Fruit fly (Drosophila melanogaster) whole organism, embryonic: ENCODE results near the gene Ir75d.
A peak's percentile ranks its signal among the peaks of the same experiment; 100 is the strongest.

Experiments
- CG10267 ChIP-seq: fragments of 200-800 bp; sonication (Bioruptor generic); optimal IDR thresholded peaks from 2 replicates; lab custom pipeline; 2018; ENCODE audit warnings: missing biosample characterization, mild to moderate bottlenecking, missing genetic modification characterization, moderate library complexity
- CG10979 ChIP-seq: fragments of 200-800 bp; sonication (Bioruptor generic); optimal IDR thresholded peaks from 2 replicates; lab custom pipeline; 2018; ENCODE audit warnings: missing biosample characterization, mild to moderate bottlenecking, missing genetic modification characterization, moderate library complexity
- CG11560 ChIP-seq: fragments of 200-800 bp; sonication (Bioruptor generic); IDR thresholded peaks from 3 replicates; pipeline ENCODE4 v1.3.6; 2022; ENCODE audit warnings: missing biosample characterization, missing genetic modification characterization
- CG12104 ChIP-seq: fragments of 200-800 bp; sonication (Bioruptor generic); optimal IDR thresholded peaks from 3 replicates; lab custom pipeline; 2016; ENCODE audit warnings: missing biosample characterization, missing genetic modification characterization
- CG13296 ChIP-seq: fragments of 200-800 bp; sonication (Bioruptor generic); optimal IDR thresholded peaks from 3 replicates; lab custom pipeline; 2018; ENCODE audit warnings: missing biosample characterization, mild to moderate bottlenecking, missing genetic modification characterization
- CG14441 ChIP-seq: fragments of 200-800 bp; sonication (Bioruptor generic); IDR thresholded peaks from 2 replicates; pipeline ENCODE4 v1.3.6; 2022; ENCODE audit warnings: missing biosample characterization, missing genetic modification characterization
- CG15479 ChIP-seq: fragments of 200-800 bp; sonication (Bioruptor generic); optimal IDR thresholded peaks from 3 replicates; lab custom pipeline; 2019; ENCODE audit warnings: missing biosample characterization, mild to moderate bottlenecking, missing genetic modification characterization, moderate library complexity
- CG17612 ChIP-seq: fragments of 200-800 bp; sonication (Bioruptor generic); IDR thresholded peaks from 2 replicates; pipeline ENCODE4 v1.3.6; 2022; ENCODE audit warnings: missing biosample characterization, missing genetic modification characterization
- CG18011 ChIP-seq: fragments of 200-800 bp; sonication (Bioruptor generic); optimal IDR thresholded peaks from 2 replicates; lab custom pipeline; 2017; ENCODE audit warnings: missing biosample characterization, missing genetic modification characterization, mild to moderate bottlenecking, moderate library complexity, missing genotype
- CG30403 ChIP-seq: fragments of 200-800 bp; sonication (Bioruptor generic); optimal IDR thresholded peaks from 3 replicates; lab custom pipeline; 2016; ENCODE audit warnings: missing biosample characterization, missing genetic modification characterization
- CG31224 ChIP-seq: fragments of 200-800 bp; sonication (Bioruptor generic); IDR thresholded peaks from 2 replicates; pipeline ENCODE4 v1.3.6; 2022; ENCODE audit warnings: missing biosample characterization, missing genetic modification characterization
- CG3163 ChIP-seq: fragments of 200-800 bp; sonication (Bioruptor generic); optimal IDR thresholded peaks from 3 replicates; lab custom pipeline; 2016; ENCODE audit warnings: missing biosample characterization, missing genetic modification characterization
- CG6654 ChIP-seq: fragments of 200-800 bp; sonication (Bioruptor generic); optimal IDR thresholded peaks from 2 replicates; lab custom pipeline; 2017; ENCODE audit warnings: missing biosample characterization, mild to moderate bottlenecking, missing genetic modification characterization
- CG9609 ChIP-seq: fragments of 200-800 bp; sonication (Bioruptor generic); optimal IDR thresholded peaks from 3 replicates; lab custom pipeline; 2016; ENCODE audit warnings: missing biosample characterization, missing genetic modification characterization
- CG9932 ChIP-seq: fragments of 200-800 bp; sonication (Bioruptor generic); IDR thresholded peaks from 2 replicates; pipeline ENCODE4 v1.3.6; 2022; ENCODE audit warnings: missing biosample characterization, missing genetic modification characterization
- CrebB ChIP-seq: fragments of 200-800 bp; sonication (Bioruptor generic); optimal IDR thresholded peaks from 3 replicates; lab custom pipeline; 2018; ENCODE audit warnings: missing biosample characterization, mild to moderate bottlenecking, missing genetic modification characterization
- D19B ChIP-seq: fragments of 200-800 bp; sonication (Bioruptor generic); optimal IDR thresholded peaks from 2 replicates; lab custom pipeline; 2017; ENCODE audit warnings: missing biosample characterization, mild to moderate bottlenecking, missing genetic modification characterization
- Deaf1 ChIP-seq: fragments of 200-800 bp; optimal IDR thresholded peaks from 3 replicates; lab custom pipeline; 2019; ENCODE audit warnings: missing biosample characterization, mild to moderate bottlenecking, missing genetic modification characterization, moderate library complexity
- Drgx ChIP-seq: fragments of 200-800 bp; sonication (Bioruptor generic); IDR thresholded peaks from 2 replicates; pipeline ENCODE4 v1.3.6; 2022; ENCODE audit warnings: missing biosample characterization, missing genetic modification characterization
- E2f2 ChIP-seq: fragments of 200-800 bp; sonication (Bioruptor generic); IDR thresholded peaks from 2 replicates; pipeline ENCODE4 v1.3.6; 2022; ENCODE audit warnings: missing biosample characterization, missing genetic modification characterization
- Ets97D ChIP-seq: fragments of 200-800 bp; sonication (Bioruptor generic); optimal IDR thresholded peaks from 3 replicates; lab custom pipeline; 2016; ENCODE audit warnings: missing biosample characterization, missing genetic modification characterization
- Gsc ChIP-seq: fragments of 200-800 bp; sonication (Bioruptor generic); IDR thresholded peaks from 2 replicates; pipeline ENCODE4 v1.3.6; 2022; ENCODE audit warnings: missing biosample characterization, missing genetic modification characterization
- HLH4C ChIP-seq: fragments of 200-800 bp; sonication (Bioruptor generic); IDR thresholded peaks from 3 replicates; pipeline ENCODE4 v1.3.6; 2022; ENCODE audit warnings: missing biosample characterization, missing genetic modification characterization; ENCODE audit not compliant: partially characterized antibody
- Hand ChIP-seq: fragments of 200-800 bp; sonication (Bioruptor generic); optimal IDR thresholded peaks from 2 replicates; lab custom pipeline; 2017; ENCODE audit warnings: mild to moderate bottlenecking, missing biosample characterization, missing genetic modification reagents, missing genetic modification characterization
- Kr ChIP-seq: fragments of 200-800 bp; sonication (Bioruptor generic); optimal IDR thresholded peaks from 2 replicates; lab custom pipeline; 2017; ENCODE audit warnings: missing biosample characterization, mild to moderate bottlenecking, missing genetic modification characterization
- Lhr ChIP-seq: fragments of 200-800 bp; sonication (Bioruptor generic); optimal IDR thresholded peaks from 3 replicates; lab custom pipeline; 2017; ENCODE audit warnings: mild to moderate bottlenecking, missing biosample characterization, missing genetic modification reagents, missing genetic modification characterization
- Lim3 ChIP-seq: fragments of 200-800 bp; sonication (Bioruptor generic); IDR thresholded peaks from 2 replicates; pipeline ENCODE4 v1.3.6; 2022; ENCODE audit warnings: missing biosample characterization, missing genetic modification characterization
- MBD-R2 ChIP-seq: fragments of 200-800 bp; sonication (Bioruptor generic); IDR thresholded peaks from 2 replicates; pipeline ENCODE4 v1.3.6; 2022; ENCODE audit warnings: missing biosample characterization, missing genetic modification characterization
- Oli ChIP-seq: fragments of 200-800 bp; sonication (Bioruptor generic); optimal IDR thresholded peaks from 2 replicates; lab custom pipeline; 2018; ENCODE audit warnings: missing biosample characterization, mild to moderate bottlenecking, missing genetic modification characterization, moderate library complexity
- Poxn ChIP-seq: fragments of 200-800 bp; sonication (Bioruptor generic); IDR thresholded peaks from 2 replicates; pipeline ENCODE4 v1.3.6; 2022; ENCODE audit warnings: missing biosample characterization, missing genetic modification characterization
- Rx ChIP-seq: fragments of 200-800 bp; sonication (Bioruptor generic); IDR thresholded peaks from 2 replicates; pipeline ENCODE4 v1.3.6; 2022; ENCODE audit warnings: missing biosample characterization, missing genetic modification characterization
- Sry-β ChIP-seq: fragments of 200-800 bp; sonication (Bioruptor generic); optimal IDR thresholded peaks from 2 replicates; lab custom pipeline; 2018; ENCODE audit warnings: missing biosample characterization, mild to moderate bottlenecking, missing genetic modification characterization, moderate library complexity
- Ssrp ChIP-seq: fragments of 200-800 bp; sonication (Bioruptor generic); optimal IDR thresholded peaks from 2 replicates; lab custom pipeline; 2018; ENCODE audit warnings: missing biosample characterization, mild to moderate bottlenecking, missing genetic modification characterization, moderate library complexity
- br ChIP-seq: fragments of >200 bp; optimal IDR thresholded peaks from 2 replicates; lab custom pipeline; 2017
- cad ChIP-seq: fragments of >200 bp; optimal IDR thresholded peaks from 2 replicates; lab custom pipeline; 2017; ENCODE audit warnings: missing biosample characterization, missing genetic modification characterization
- crp ChIP-seq, 2 experiments: fragments of 200-800 bp; sonication (Bioruptor generic); optimal IDR thresholded peaks; 2 replicates in 1 of 2; 3 replicates in 1 of 2; lab custom pipeline; 2017; ENCODE audit warnings: missing biosample characterization in 2 of 2, missing genetic modification characterization in 2 of 2, mild to moderate bottlenecking in 1 of 2, moderate library complexity in 1 of 2
- cwo ChIP-seq: fragments of 200-800 bp; sonication (Bioruptor generic); optimal IDR thresholded peaks from 3 replicates; lab custom pipeline; 2017; ENCODE audit warnings: missing biosample characterization, missing genetic modification characterization, mild to moderate bottlenecking, moderate library complexity, missing genetic modification reagents
- danr ChIP-seq: fragments of 200-800 bp; sonication (Bioruptor generic); IDR thresholded peaks from 2 replicates; pipeline ENCODE4 v1.3.6; 2022; ENCODE audit warnings: missing biosample characterization, missing genetic modification characterization
- gce ChIP-seq: fragments of 200-800 bp; sonication (Bioruptor generic); IDR thresholded peaks from 3 replicates; pipeline ENCODE4 v1.3.6; 2022; ENCODE audit warnings: missing biosample characterization, missing genetic modification characterization
- ham ChIP-seq: fragments of 200-800 bp; sonication (Bioruptor generic); IDR thresholded peaks from 2 replicates; pipeline ENCODE4 v1.3.6; 2022; ENCODE audit warnings: missing biosample characterization, missing genetic modification characterization
- hb ChIP-seq: fragments of 200-800 bp; sonication (Bioruptor generic); IDR thresholded peaks from 3 replicates; pipeline ENCODE4 v1.3.6; 2022; ENCODE audit warnings: missing biosample characterization, missing genetic modification characterization; ENCODE audit not compliant: partially characterized antibody
- kni ChIP-seq: fragments of 200-800 bp; sonication (Bioruptor generic); optimal IDR thresholded peaks from 3 replicates; lab custom pipeline; 2017; ENCODE audit warnings: mild to moderate bottlenecking, missing biosample characterization, missing genetic modification reagents, missing genetic modification characterization
- nerfin-1 ChIP-seq: fragments of 200-800 bp; sonication (Bioruptor generic); optimal IDR thresholded peaks from 3 replicates; lab custom pipeline; 2019; ENCODE audit warnings: missing biosample characterization, mild to moderate bottlenecking, missing genetic modification characterization, moderate library complexity
- sens-2 ChIP-seq: fragments of 200-800 bp; sonication (Bioruptor generic); IDR thresholded peaks from 2 replicates; pipeline ENCODE4 v1.3.6; 2022; ENCODE audit warnings: missing biosample characterization, missing genetic modification characterization
- slou ChIP-seq: fragments of 200-800 bp; sonication (Bioruptor generic); optimal IDR thresholded peaks from 3 replicates; lab custom pipeline; 2016; ENCODE audit warnings: missing biosample characterization, missing genetic modification characterization
- sna ChIP-seq: fragments of 200-800 bp; sonication (Bioruptor generic); IDR thresholded peaks from 2 replicates; pipeline ENCODE4 v1.3.6; 2022; ENCODE audit warnings: missing biosample characterization, missing genetic modification characterization; ENCODE audit not compliant: partially characterized antibody
- sr ChIP-seq: fragments of 200-800 bp; sonication (Bioruptor generic); IDR thresholded peaks from 3 replicates; pipeline ENCODE4 v1.3.6; 2022; ENCODE audit warnings: missing biosample characterization, missing genetic modification characterization
- tna ChIP-seq: fragments of 200-800 bp; sonication (Bioruptor generic); IDR thresholded peaks from 2 replicates; pipeline ENCODE4 v1.3.6; 2022; ENCODE audit warnings: missing biosample characterization, missing genetic modification characterization; ENCODE audit not compliant: partially characterized antibody

Ir75d gene

DNA sequence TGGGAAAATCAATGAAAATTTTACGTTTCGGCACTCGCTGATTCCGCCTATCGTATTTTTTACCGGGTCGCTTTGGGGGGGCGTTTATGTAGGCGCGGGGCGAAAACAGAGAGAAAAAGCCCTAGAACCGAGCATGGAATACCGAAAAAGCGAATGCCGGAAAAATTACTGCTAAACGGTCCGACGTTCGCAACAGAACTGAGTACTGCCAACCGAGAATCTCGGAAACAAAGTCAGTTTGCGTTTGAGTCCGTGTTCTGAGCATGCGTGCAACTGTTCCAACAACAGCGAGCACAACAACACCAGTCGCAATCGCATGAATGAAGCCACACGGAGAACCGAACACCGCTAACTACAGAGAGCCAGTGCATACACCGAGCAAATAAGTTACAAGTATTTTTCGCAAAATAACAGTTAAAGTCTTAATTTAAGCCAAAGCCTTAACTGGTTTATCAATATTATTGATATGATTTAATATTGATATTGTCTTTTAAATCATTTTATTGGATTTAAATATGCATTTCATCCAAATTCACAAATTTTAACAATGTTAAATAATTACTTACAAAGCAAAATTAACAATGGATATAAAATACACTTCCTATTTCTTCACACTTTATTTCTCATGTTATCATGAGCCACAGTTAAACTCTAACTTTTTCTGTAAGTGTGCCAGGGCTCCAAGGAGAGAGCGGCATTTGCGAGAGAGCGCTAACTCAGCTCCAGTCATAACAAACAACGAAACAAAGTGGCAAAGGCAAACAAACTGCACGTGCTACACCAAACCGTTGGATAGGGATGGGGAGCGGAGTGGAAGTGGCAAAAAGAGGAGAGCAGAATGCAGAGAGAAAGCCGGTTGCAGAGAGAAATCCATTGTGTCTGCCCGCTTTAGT lies 20.5 kb downstream of the Ir75d start, which contains the start of gene CG3961 (continued):
- TF ChIP-seq cwo (GFP tag; lab: Kevin White, UChicago) (peak; percentile 97), kni (peak; percentile 86), HLH4C (GFP tag; lab: Robert Waterston, UW) (no peak), CG3163 (GFP tag; lab: Kevin White, UChicago) (peak; percentile 72), Ets97D (peak; percentile 40), CG6654 (GFP tag; lab: Kevin White, UChicago) (peak; percentile 89), MBD-R2 (GFP tag; lab: Robert Waterston, UW) (peak; percentile 44; the same call in 1 of the 2 replicates), danr (GFP tag; lab: Robert Waterston, UW) (peak; percentile 90), Ssrp (peak; percentile 99), CG31224 (GFP tag; lab: Robert Waterston, UW) (peak; percentile 68), CG9932 (GFP tag; lab: Robert Waterston, UW) (peak; percentile 72), Gsc (GFP tag; lab: Robert Waterston, UW) (no peak), CG18011 (peak; percentile 82), Poxn (no peak), crp (GFP tag; optimal IDR thresholded peaks at IDR 0.05; lab: Kevin White, UChicago) (peak in 1 of 2 experiments; percentile 72), Lhr (GFP tag; lab: Kevin White, UChicago) (peak; percentile 95), ham (GFP tag; lab: Robert Waterston, UW) (0 out of 2 replicates have a peak, but pooled peaks have one; percentile 36), Rx (peak; percentile 64), tna (GFP tag; lab: Robert Waterston, UW) (no peak), CG12104 (peak; percentile 98), CG10267 (peak; percentile 96), CG10979 (tag; lab: Kevin White, UChicago) (peak; percentile 99), CG15479 (peak; percentile 37), CG30403 (GFP tag; lab: Kevin White, UChicago) (peak; percentile 99), gce (GFP tag; lab: Robert Waterston, UW) (peak; percentile 74; the same call in 1 of the 3 replicates), Sry-β (GFP tag; lab: Kevin White, UChicago) (peak; percentile 72), CrebB (tag; lab: Kevin White, UChicago) (peak; percentile 93), sna (GFP tag; lab: Robert Waterston, UW) (no peak; the same call in 1 of the 2 replicates), sr (GFP tag; lab: Robert Waterston, UW) (no peak), Deaf1 (tag; lab: Kevin White, UChicago) (peak; percentile 86), Oli (tag; lab: Kevin White, UChicago) (peak; percentile 98), sens-2 (no peak; the same call in 1 of the 2 replicates), CG14441 (GFP tag; lab: Robert Waterston, UW) (peak; percentile 82), hb (GFP tag; lab: Robert Waterston, UW) (0 out of 3 replicates have a peak, but pooled peaks have one; percentile 32), CG13296 (GFP tag; lab: Kevin White, UChicago) (peak; percentile 97), slou (peak; percentile 91), Kr (GFP tag; lab: Kevin White, UChicago) (peak; percentile 19), Drgx (peak; percentile 93), br (lab: Kevin White, UChicago) (no peak), CG11560 (tag; lab: Robert Waterston, UW) (peak; percentile 84; the same call in 2 of the 3 replicates), E2f2 (GFP tag; lab: Robert Waterston, UW) (peak; percentile 79), CG17612 (no peak), nerfin-1 (tag; lab: Kevin White, UChicago) (peak; percentile 97), Hand (GFP tag; lab: Kevin White, UChicago) (peak; percentile 96), cad (GFP tag; lab: Kevin White, UChicago) (no peak), Lim3 (GFP tag; lab: Robert Waterston, UW) (no peak; the same call in 1 of the 2 replicates), CG9609 (GFP tag; lab: Kevin White, UChicago) (peak; percentile 83), D19B (peak; percentile 84)
